Worm (Caenorhabditis elegans): ENCODE measurements around the gene C10A4.3.

ce11 chrX:7433269-7433668, 27.8 kb downstream of the C10A4.3 start, which contains the start of gene clc-5:
- TF ChIP-seq lin-39 (tag; optimal IDR thresholded peaks at IDR 0.05) (no peak), ztf-11 (tag; optimal IDR thresholded peaks at IDR 0.05) (no peak), fkh-4 (tag; optimal IDR thresholded peaks at IDR 0.05; ENCODE audit: borderline replicate concordance) (no peak)

Data from whole organism, L1 larva.